Fruit fly (Drosophila melanogaster) whole organism, embryonic: ENCODE results near the gene CG1024.

ENCODE experiments used
- Bgb ChIP-seq: fragments of 200-800 bp; sonication (Bioruptor generic); IDR thresholded peaks from 2 replicates; pipeline ENCODE4 v1.3.6; 2022; ENCODE audit warnings: missing biosample characterization, missing genetic modification characterization; ENCODE audit not compliant: partially characterized antibody
- Blimp-1 ChIP-seq: fragments of 200-800 bp; sonication (Bioruptor generic); optimal IDR thresholded peaks from 3 replicates; lab custom pipeline; 2018; ENCODE audit warnings: missing biosample characterization, missing genetic modification characterization, mild to moderate bottlenecking, moderate library complexity, missing genetic modification reagents
- BtbVII ChIP-seq: fragments of 200-800 bp; sonication (Bioruptor generic); optimal IDR thresholded peaks from 3 replicates; lab custom pipeline; 2017; ENCODE audit warnings: missing biosample characterization, mild to moderate bottlenecking, missing genetic modification characterization
- CG10543 ChIP-seq: fragments of 200-800 bp; sonication (Bioruptor generic); optimal IDR thresholded peaks from 3 replicates; lab custom pipeline; 2017; ENCODE audit warnings: missing biosample characterization, mild to moderate bottlenecking, missing genetic modification characterization, moderate library complexity
- CG11695 ChIP-seq: fragments of 200-800 bp; sonication (Bioruptor generic); IDR thresholded peaks from 3 replicates; pipeline ENCODE4 v1.3.6; 2022; ENCODE audit warnings: missing biosample characterization, missing genetic modification characterization
- CG12769 ChIP-seq: fragments of 200-800 bp; sonication (Bioruptor generic); optimal IDR thresholded peaks from 2 replicates; lab custom pipeline; 2019; ENCODE audit warnings: missing biosample characterization, mild to moderate bottlenecking, missing genetic modification characterization, moderate library complexity
- CG13624 ChIP-seq: fragments of 200-800 bp; sonication (Bioruptor generic); optimal IDR thresholded peaks from 2 replicates; lab custom pipeline; 2016; ENCODE audit warnings: missing biosample characterization, missing genetic modification characterization
- CG14050 ChIP-seq: fragments of 200-800 bp; sonication (Bioruptor generic); IDR thresholded peaks from 3 replicates; pipeline ENCODE4 v1.3.6; 2022; ENCODE audit warnings: missing biosample characterization, missing genetic modification characterization
- CG14965 ChIP-seq: fragments of 200-800 bp; sonication (Bioruptor generic); optimal IDR thresholded peaks from 2 replicates; lab custom pipeline; 2016; ENCODE audit warnings: missing biosample characterization, missing genetic modification characterization, borderline replicate concordance
- CG15073 ChIP-seq: fragments of 200-800 bp; sonication (Bioruptor generic); optimal IDR thresholded peaks from 2 replicates; lab custom pipeline; 2016; ENCODE audit warnings: missing biosample characterization, missing genetic modification characterization
- CG1602 ChIP-seq: fragments of 200-800 bp; sonication (Bioruptor generic); optimal IDR thresholded peaks from 3 replicates; lab custom pipeline; 2016; ENCODE audit warnings: missing biosample characterization, missing genetic modification characterization
- CG16863 ChIP-seq: fragments of 200-800 bp; sonication (Bioruptor generic); optimal IDR thresholded peaks from 3 replicates; lab custom pipeline; 2016; ENCODE audit warnings: missing biosample characterization, missing genetic modification characterization
- CG17802 ChIP-seq: fragments of 200-800 bp; sonication (Bioruptor generic); optimal IDR thresholded peaks from 2 replicates; lab custom pipeline; 2018; ENCODE audit warnings: missing biosample characterization, mild to moderate bottlenecking, missing genetic modification characterization, moderate library complexity
- CG18476 ChIP-seq: fragments of 200-800 bp; sonication (Bioruptor generic); optimal IDR thresholded peaks from 2 replicates; lab custom pipeline; 2016; ENCODE audit warnings: missing biosample characterization, mild to moderate bottlenecking, missing genetic modification characterization
- CG31365 ChIP-seq: fragments of 200-800 bp; sonication (Bioruptor generic); optimal IDR thresholded peaks from 2 replicates; lab custom pipeline; 2018; ENCODE audit warnings: missing biosample characterization, mild to moderate bottlenecking, missing genetic modification characterization
- CG32767 ChIP-seq: fragments of 200-800 bp; sonication (Bioruptor generic); IDR thresholded peaks from 2 replicates; pipeline ENCODE4 v1.3.6; 2022; ENCODE audit warnings: missing biosample characterization, missing genetic modification characterization
- CG6254 ChIP-seq: fragments of 200-800 bp; sonication (Bioruptor generic); optimal IDR thresholded peaks from 3 replicates; lab custom pipeline; 2017; ENCODE audit warnings: mild to moderate bottlenecking, missing biosample characterization, missing genetic modification reagents, missing genetic modification characterization
- CG6689 ChIP-seq: fragments of 200-800 bp; sonication (Bioruptor generic); IDR thresholded peaks from 2 replicates; pipeline ENCODE4 v1.3.6; 2022; ENCODE audit warnings: missing biosample characterization, missing genetic modification characterization
- CG6765 ChIP-seq: fragments of 200-800 bp; sonication (Bioruptor generic); optimal IDR thresholded peaks from 3 replicates; lab custom pipeline; 2017; ENCODE audit warnings: missing biosample characterization, mild to moderate bottlenecking, missing genetic modification characterization
- CG8944 ChIP-seq: fragments of 200-800 bp; sonication (Bioruptor generic); optimal IDR thresholded peaks from 3 replicates; lab custom pipeline; 2016; ENCODE audit warnings: missing biosample characterization, missing genetic modification characterization
- CG9727 ChIP-seq: fragments of 200-800 bp; sonication (Bioruptor generic); optimal IDR thresholded peaks from 3 replicates; lab custom pipeline; 2017; ENCODE audit warnings: missing biosample characterization, mild to moderate bottlenecking, missing genetic modification characterization
- Camta ChIP-seq: fragments of 200-800 bp; sonication (Bioruptor generic); optimal IDR thresholded peaks from 2 replicates; lab custom pipeline; 2016; ENCODE audit warnings: missing biosample characterization, missing genetic modification characterization
- D19A ChIP-seq: fragments of 200-800 bp; optimal IDR thresholded peaks from 3 replicates; lab custom pipeline; 2019; ENCODE audit warnings: missing biosample characterization, mild to moderate bottlenecking, missing genetic modification characterization, moderate library complexity
- Dbx ChIP-seq: fragments of 200-800 bp; sonication (Bioruptor generic); IDR thresholded peaks from 3 replicates; pipeline ENCODE4 v1.3.6; 2022; ENCODE audit warnings: missing biosample characterization, missing genetic modification characterization
- Deaf1 ChIP-seq: fragments of 200-800 bp; optimal IDR thresholded peaks from 3 replicates; lab custom pipeline; 2019; ENCODE audit warnings: missing biosample characterization, mild to moderate bottlenecking, missing genetic modification characterization, moderate library complexity
- Dip2 ChIP-seq: fragments of 200-800 bp; sonication (Bioruptor generic); IDR thresholded peaks from 2 replicates; pipeline ENCODE4 v1.3.6; 2022; ENCODE audit warnings: missing biosample characterization, missing genetic modification characterization
- Doc2 ChIP-seq: fragments of 200-800 bp; sonication (Bioruptor generic); IDR thresholded peaks from 2 replicates; pipeline ENCODE4 v1.3.6; 2022; ENCODE audit warnings: missing biosample characterization, missing genetic modification characterization
- H15 ChIP-seq: fragments of 200-800 bp; sonication (Bioruptor generic); IDR thresholded peaks from 3 replicates; pipeline ENCODE4 v1.3.6; 2022; ENCODE audit warnings: missing biosample characterization, missing genetic modification characterization
- H2.0 ChIP-seq: fragments of 200-800 bp; sonication (Bioruptor generic); IDR thresholded peaks from 2 replicates; pipeline ENCODE4 v1.3.6; 2022; ENCODE audit warnings: missing biosample characterization, missing genetic modification characterization
- Hmx ChIP-seq: fragments of 200-800 bp; sonication (Bioruptor generic); optimal IDR thresholded peaks from 2 replicates; lab custom pipeline; 2016; ENCODE audit warnings: missing biosample characterization, missing genetic modification characterization
- NC2β ChIP-seq: fragments of 200-800 bp; sonication (Bioruptor generic); optimal IDR thresholded peaks from 2 replicates; lab custom pipeline; 2016; ENCODE audit warnings: missing biosample characterization, missing genetic modification characterization
- Oaz ChIP-seq: fragments of 200-800 bp; sonication (Bioruptor generic); IDR thresholded peaks from 2 replicates; pipeline ENCODE4 v1.3.6; 2022; ENCODE audit warnings: missing biosample characterization, missing genetic modification characterization
- Spps ChIP-seq: fragments of 200-800 bp; sonication (Bioruptor generic); optimal IDR thresholded peaks from 2 replicates; lab custom pipeline; 2018; ENCODE audit warnings: missing biosample characterization, mild to moderate bottlenecking, missing genetic modification characterization
- TFAM ChIP-seq: fragments of 200-800 bp; sonication (Bioruptor generic); optimal IDR thresholded peaks from 2 replicates; lab custom pipeline; 2017; ENCODE audit warnings: missing biosample characterization, missing genetic modification characterization, inconsistent platforms
- Tbp ChIP-seq: fragments of >200 bp; optimal IDR thresholded peaks from 2 replicates; lab custom pipeline; 2018; ENCODE audit warnings: missing biosample characterization, missing genetic modification characterization
- bcd ChIP-seq: fragments of 200-800 bp; sonication (Bioruptor generic); optimal IDR thresholded peaks from 2 replicates; lab custom pipeline; 2017; ENCODE audit warnings: missing biosample characterization, mild to moderate bottlenecking, missing genetic modification characterization
- cad ChIP-seq: fragments of >200 bp; optimal IDR thresholded peaks from 2 replicates; lab custom pipeline; 2017; ENCODE audit warnings: missing biosample characterization, missing genetic modification characterization
- chm ChIP-seq: fragments of 200-800 bp; sonication (Bioruptor generic); IDR thresholded peaks from 2 replicates; pipeline ENCODE4 v1.3.6; 2022; ENCODE audit warnings: missing biosample characterization, missing genetic modification characterization
- knrl ChIP-seq: fragments of 200-800 bp; sonication (Bioruptor generic); IDR thresholded peaks from 3 replicates; pipeline ENCODE4 v1.3.6; 2022; ENCODE audit warnings: missing biosample characterization, missing genetic modification characterization; ENCODE audit not compliant: partially characterized antibody
- mirr ChIP-seq: fragments of 200-800 bp; sonication (Bioruptor generic); optimal IDR thresholded peaks from 3 replicates; lab custom pipeline; 2018; ENCODE audit warnings: missing biosample characterization, mild to moderate bottlenecking, missing genetic modification characterization
- pb ChIP-seq: fragments of 200-800 bp; sonication (Bioruptor generic); optimal IDR thresholded peaks from 3 replicates; lab custom pipeline; 2016; ENCODE audit warnings: missing biosample characterization, missing genetic modification characterization
- peb ChIP-seq: fragments of 200-800 bp; sonication (Bioruptor generic); IDR thresholded peaks from 2 replicates; pipeline ENCODE4 v1.3.6; 2022; ENCODE audit warnings: missing biosample characterization, missing genetic modification characterization
- sim ChIP-seq: fragments of 200-800 bp; sonication (Bioruptor generic); IDR thresholded peaks from 2 replicates; pipeline ENCODE4 v1.3.6; 2022; ENCODE audit warnings: missing biosample characterization, missing genetic modification characterization
- sr ChIP-seq: fragments of 200-800 bp; sonication (Bioruptor generic); IDR thresholded peaks from 3 replicates; pipeline ENCODE4 v1.3.6; 2022; ENCODE audit warnings: missing biosample characterization, missing genetic modification characterization
- stc ChIP-seq: fragments of 200-800 bp; sonication (Bioruptor generic); IDR thresholded peaks from 2 replicates; pipeline ENCODE4 v1.3.6; 2022; ENCODE audit warnings: missing biosample characterization, missing genetic modification characterization
- sug ChIP-seq: fragments of 200-800 bp; optimal IDR thresholded peaks from 2 replicates; lab custom pipeline; 2019; ENCODE audit warnings: missing biosample characterization, mild to moderate bottlenecking, missing genetic modification characterization, moderate library complexity
- tin ChIP-seq: fragments of 200-800 bp; sonication (Bioruptor generic); optimal IDR thresholded peaks from 3 replicates; lab custom pipeline; 2016; ENCODE audit warnings: missing biosample characterization, missing genetic modification characterization
- trem ChIP-seq: fragments of 200-800 bp; optimal IDR thresholded peaks from 3 replicates; lab custom pipeline; 2019; ENCODE audit warnings: missing biosample characterization, mild to moderate bottlenecking, missing genetic modification characterization, moderate library complexity
- vnd ChIP-seq: fragments of 200-800 bp; sonication (Bioruptor generic); IDR thresholded peaks from 3 replicates; pipeline ENCODE4 v1.3.6; 2022; ENCODE audit warnings: missing biosample characterization, missing genetic modification characterization; ENCODE audit not compliant: partially characterized antibody
- z ChIP-seq: fragments of 200-800 bp; sonication (Bioruptor generic); IDR thresholded peaks from 3 replicates; pipeline ENCODE4 v1.3.6; 2022; ENCODE audit warnings: missing biosample characterization, missing genetic modification characterization

Gene CG1024

dm6 chr3R:6345814-6346213, 34.3 kb downstream of the CG1024 start, which contains the start of the genes SmD2 and CG18048 (continued):
- no peak for TF ChIP-seq z (GFP tag; lab: Robert Waterston, UW)
- no peak for TF ChIP-seq Dip2 (GFP tag; lab: Robert Waterston, UW)
- TF ChIP-seq CG6765 (GFP tag; lab: Kevin White, UChicago): no peak
- TF ChIP-seq Blimp-1: peak; percentile 4
- no peak for TF ChIP-seq sim (GFP tag; lab: Robert Waterston, UW)
- no peak for TF ChIP-seq CG6689 (GFP tag; lab: Robert Waterston, UW)
- TF ChIP-seq mirr (GFP tag; lab: Kevin White, UChicago): no peak
- no peak for TF ChIP-seq TFAM (GFP tag; lab: Kevin White, UChicago)
- TF ChIP-seq trem: peak; percentile 85
- TF ChIP-seq Bgb (GFP tag; lab: Robert Waterston, UW): peak; percentile 71
- TF ChIP-seq sr (GFP tag; lab: Robert Waterston, UW): no peak
- no peak for TF ChIP-seq CG15073 (GFP tag; lab: Kevin White, UChicago)
- TF ChIP-seq chm (GFP tag; lab: Robert Waterston, UW): no peak
- TF ChIP-seq sug (tag; lab: Kevin White, UChicago): peak; percentile 40
- TF ChIP-seq Camta (GFP tag; lab: Kevin White, UChicago): no peak
- 0 out of 3 replicates have a peak, but pooled peaks have one; percentile 34 for TF ChIP-seq Dbx (GFP tag; lab: Robert Waterston, UW)
- no peak for TF ChIP-seq CG12769 (tag; lab: Kevin White, UChicago)
- no peak for TF ChIP-seq peb (GFP tag; lab: Robert Waterston, UW)
- no peak for TF ChIP-seq CG18476 (GFP tag; lab: Kevin White, UChicago)
- no peak for TF ChIP-seq CG13624 (GFP tag; lab: Kevin White, UChicago)
- peak; percentile 14 for TF ChIP-seq CG9727 (GFP tag; lab: Kevin White, UChicago)
- TF ChIP-seq CG31365 (tag; lab: Kevin White, UChicago): no peak
- TF ChIP-seq H15 (GFP tag; lab: Robert Waterston, UW): no peak
- no peak for TF ChIP-seq Hmx (GFP tag; lab: Kevin White, UChicago)
- no peak for TF ChIP-seq CG32767 (GFP tag; lab: Robert Waterston, UW)
- no peak for TF ChIP-seq stc (GFP tag; lab: Robert Waterston, UW)
- TF ChIP-seq CG1602 (GFP tag; lab: Kevin White, UChicago): no peak
- TF ChIP-seq CG10543: no peak
- TF ChIP-seq Doc2: no peak
- no peak for TF ChIP-seq Oaz (GFP tag; lab: Robert Waterston, UW)
- no peak for TF ChIP-seq tin (GFP tag; lab: Kevin White, UChicago)
- no peak for TF ChIP-seq CG14965 (GFP tag; lab: Kevin White, UChicago)
- peak; percentile 75 for TF ChIP-seq vnd
- no peak for TF ChIP-seq Spps (tag; lab: Kevin White, UChicago)
- no peak for TF ChIP-seq D19A (tag; lab: Kevin White, UChicago)
- no peak for TF ChIP-seq H2.0 (GFP tag; lab: Robert Waterston, UW)
- no peak for TF ChIP-seq CG16863 (GFP tag; lab: Kevin White, UChicago)
- no peak for TF ChIP-seq Tbp (GFP tag; lab: Kevin White, UChicago)
- TF ChIP-seq knrl: peak; percentile 87
- no peak for TF ChIP-seq CG11695 (GFP tag; lab: Robert Waterston, UW)
- TF ChIP-seq Deaf1 (tag; lab: Kevin White, UChicago): peak; percentile 50
- no peak for TF ChIP-seq CG8944 (GFP tag; lab: Kevin White, UChicago)
- TF ChIP-seq NC2β (GFP tag; lab: Kevin White, UChicago): no peak
- no peak for TF ChIP-seq CG17802 (tag; lab: Kevin White, UChicago)
- TF ChIP-seq cad (GFP tag; lab: Kevin White, UChicago): no peak
- no peak for TF ChIP-seq pb (GFP tag; lab: Kevin White, UChicago)
- TF ChIP-seq bcd (GFP tag; lab: Kevin White, UChicago): peak; percentile 12
- TF ChIP-seq CG6254 (GFP tag; lab: Kevin White, UChicago): peak; percentile 43
- no peak for TF ChIP-seq CG14050 (GFP tag; lab: Robert Waterston, UW)
- no peak for TF ChIP-seq BtbVII (GFP tag; lab: Kevin White, UChicago)
- TF ChIP-seq, all 482 proteins: peak for 106
